Worm (Caenorhabditis elegans): Measurements from ENCODE around the gene M02B1.4.

M02B1.4 gene

DNA sequence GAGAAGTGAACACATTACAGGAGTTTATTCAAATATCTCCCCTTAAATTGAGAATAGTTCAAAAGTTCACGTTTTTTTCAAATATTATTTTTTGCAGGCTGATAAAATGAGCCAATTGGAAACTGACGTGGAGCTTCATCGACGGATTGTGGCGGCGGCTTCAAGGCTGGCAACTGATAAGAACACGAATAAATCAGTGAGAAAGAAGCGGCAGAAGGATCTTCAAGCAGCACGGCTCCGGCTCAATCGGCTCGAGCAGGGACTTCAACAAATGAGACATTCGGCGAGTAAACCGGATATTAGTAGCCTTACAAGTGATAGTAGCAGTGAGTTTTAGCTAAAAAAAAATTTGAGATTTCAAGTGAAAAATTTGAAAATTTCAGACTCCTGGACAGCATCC, at the start of gene M02B1.4:
M02B1.4 (minus strand) TSS at position 9 of the 400 bp plus-strand sequence.
- TF ChIP-seq xnd-1 (tag; optimal IDR thresholded peaks at IDR 0.05) (no peak), gei-17 (GFP tag; optimal IDR thresholded peaks at IDR 0.05) (no peak), egl-44 (GFP tag; IDR thresholded peaks at IDR 0.05) (no peak), ceh-27 (GFP tag; optimal IDR thresholded peaks at IDR 0.05) (no peak), F57C9.4 (tag; optimal IDR thresholded peaks at IDR 0.05) (no peak), lin-54 (GFP tag; optimal IDR thresholded peaks at IDR 0.05) (no peak), F22D6.2 (tag; optimal IDR thresholded peaks at IDR 0.05) (no peak), F55B11.4 (tag; optimal IDR thresholded peaks at IDR 0.05; ENCODE audit: borderline replicate concordance, insufficient read depth) (no peak), mes-4 (tag; optimal IDR thresholded peaks at IDR 0.05) (no peak), attf-6 (GFP tag; IDR thresholded peaks at IDR 0.05) (no peak), F37B4.10 (GFP tag; IDR thresholded peaks at IDR 0.05) (no peak), attf-3 (GFP tag; conservative IDR thresholded peaks at IDR 0.05) (no peak), nfya-2 (GFP tag; IDR thresholded peaks at IDR 0.05) (no peak), ztf-28 (GFP tag; IDR thresholded peaks at IDR 0.05) (no peak), F57A8.1 (GFP tag; optimal IDR thresholded peaks at IDR 0.05) (no peak), ceh-91 (GFP tag; IDR thresholded peaks at IDR 0.05) (no peak), madf-10 (tag; optimal IDR thresholded peaks at IDR 0.05) (no peak), mcd-1 (GFP tag; IDR thresholded peaks at IDR 0.05) (no peak), snpc-3.4 (tag; optimal IDR thresholded peaks at IDR 0.05) (no peak)

- TF ChIP-seq hlh-12 (tag; optimal IDR thresholded peaks at IDR 0.05), result no peak
- TF ChIP-seq Y95B8A.8 (GFP tag; IDR thresholded peaks at IDR 0.05), result no peak
- no peak for TF ChIP-seq ekl-4 (GFP tag; IDR thresholded peaks at IDR 0.05)
Observed at ce11 chrIV:12871445-12871947, 46.4 kb upstream of the M02B1.4 start, which contains the start of gene clec-187. Gene clec-187 (minus strand): TSS chrIV:12871495.

DNA sequence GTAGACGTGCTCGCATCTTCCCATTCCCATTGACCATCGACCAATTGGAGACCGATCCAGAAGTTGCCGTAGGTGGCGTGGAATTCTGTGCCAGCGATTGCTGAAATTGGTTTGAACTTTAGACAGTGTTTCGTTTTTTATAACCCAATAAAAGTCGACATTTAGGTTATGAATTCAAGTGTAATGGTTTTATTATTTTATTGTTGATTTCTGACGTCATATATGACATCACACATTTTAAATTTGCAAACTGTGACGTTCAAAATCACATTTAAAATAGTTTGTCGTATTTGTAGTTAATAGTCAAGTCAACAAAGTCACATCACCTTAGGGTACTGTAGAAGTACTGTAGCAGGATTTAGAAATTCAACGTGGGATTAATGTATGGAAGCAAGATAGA, 45.2 kb upstream of the M02B1.4 start:
- TF ChIP-seq nhr-120 (GFP tag; IDR thresholded peaks at IDR 0.05) (no peak), ztf-26 (tag; optimal IDR thresholded peaks at IDR 0.05) (no peak), zfh-2 (GFP tag; conservative IDR thresholded peaks at IDR 0.05) (no peak), snpc-4 (GFP tag; optimal IDR thresholded peaks at IDR 0.05) (no peak), snpc-4 (tag; optimal IDR thresholded peaks at IDR 0.05) (no peak), gei-17 (GFP tag; optimal IDR thresholded peaks at IDR 0.05) (no peak)

- TF ChIP-seq ztf-28 (GFP tag; IDR thresholded peaks at IDR 0.05) (no peak), snpc-4 (GFP tag; optimal IDR thresholded peaks at IDR 0.05) (no peak), snpc-4 (tag; optimal IDR thresholded peaks at IDR 0.05) (peak; percentile 46 to 89 (median 70)), F37B4.10 (GFP tag; IDR thresholded peaks at IDR 0.05) (0 out of 2 replicates have a peak, but pooled peaks have one; percentile 25)
Observed at ce11 chrIV:12869812-12870211, 44.7 kb upstream of the M02B1.4 start.

DNA sequence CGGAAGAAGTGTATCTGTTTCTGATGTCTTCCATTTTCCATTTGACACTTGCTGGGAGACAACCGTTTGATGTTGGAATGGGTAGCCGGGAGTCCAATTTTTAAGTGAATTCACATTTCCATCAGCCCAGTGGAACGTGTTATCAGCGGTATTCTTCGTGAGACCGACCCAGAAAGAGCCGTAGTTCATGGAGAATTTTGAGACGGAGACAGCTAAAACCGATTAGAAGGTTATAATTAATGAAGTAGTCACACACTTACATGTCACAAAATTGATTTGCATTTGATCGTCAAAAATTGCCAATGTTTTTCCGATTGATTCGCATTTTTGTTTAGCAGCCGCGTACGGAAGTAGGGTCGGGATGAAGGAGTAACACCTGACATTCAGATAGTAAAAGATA, 44.3 kb upstream of the M02B1.4 start:
- TF ChIP-seq cebp-1 (GFP tag; IDR thresholded peaks at IDR 0.05), result no peak
- TF ChIP-seq cebp-1 (tag; optimal IDR thresholded peaks at IDR 0.05), result no peak
- TF ChIP-seq hmg-1.2 (GFP tag; IDR thresholded peaks at IDR 0.05), result no peak
- TF ChIP-seq sea-2 (GFP tag; IDR thresholded peaks at IDR 0.05), result no peak
- peak; percentile 88 for TF ChIP-seq nhr-80 (tag; optimal IDR thresholded peaks at IDR 0.05)
- peak; percentile 26 for TF ChIP-seq ets-4 (GFP tag; optimal IDR thresholded peaks at IDR 0.05)
- TF ChIP-seq T07F8.4 (tag; optimal IDR thresholded peaks at IDR 0.05), result no peak
- TF ChIP-seq let-607 (tag; optimal IDR thresholded peaks at IDR 0.05), result peak in 1 of 2 experiments; percentile 16
- TF ChIP-seq ztf-18 (tag; optimal IDR thresholded peaks at IDR 0.05), result no peak
